Worm (Caenorhabditis elegans): ENCODE data around the gene C34D4.2.

ce11 chrIV:7107893-7108292 lies 46.6 kb upstream of the C34D4.2 start, which contains the start of gene ZC477.2:
- TF ChIP-seq lin-13 (GFP tag; optimal IDR thresholded peaks at IDR 0.05) (no peak), unc-62 (GFP tag; optimal IDR thresholded peaks at IDR 0.05) (no peak), lin-39 (tag; optimal IDR thresholded peaks at IDR 0.05) (no peak), ztf-11 (tag; optimal IDR thresholded peaks at IDR 0.05) (no peak), nhr-10 (tag; optimal IDR thresholded peaks at IDR 0.05) (no peak), sem-4 (tag; optimal IDR thresholded peaks at IDR 0.05) (no peak), nhr-25 (tag; optimal IDR thresholded peaks at IDR 0.05) (no peak), unc-39 (tag; optimal IDR thresholded peaks at IDR 0.05) (no peak), C34F6.9 (tag; optimal IDR thresholded peaks at IDR 0.05) (no peak), fos-1 (tag; optimal IDR thresholded peaks at IDR 0.05) (no peak), R02D3.7 (tag; optimal IDR thresholded peaks at IDR 0.05) (no peak), mab-5 (tag; optimal IDR thresholded peaks at IDR 0.05) (no peak)

Data from whole organism, L2 larva.